Fruit fly (Drosophila melanogaster) whole organism, embryonic: ENCODE data around the gene bark.

Experiments
- CG12391 ChIP-seq: fragments of 200-800 bp; sonication (Bioruptor generic); optimal IDR thresholded peaks from 3 replicates; lab custom pipeline; 2018; ENCODE audit warnings: missing biosample characterization, mild to moderate bottlenecking, missing genetic modification characterization, moderate library complexity
- CG9797 ChIP-seq: fragments of 200-800 bp; sonication (Bioruptor generic); optimal IDR thresholded peaks from 3 replicates; lab custom pipeline; 2018; ENCODE audit warnings: missing biosample characterization, mild to moderate bottlenecking, missing genetic modification characterization
- Chrac-16 ChIP-seq: fragments of 200-800 bp; sonication (Bioruptor generic); optimal IDR thresholded peaks from 3 replicates; lab custom pipeline; 2016; ENCODE audit warnings: missing biosample characterization, missing genetic modification characterization

- TF ChIP-seq Chrac-16 (GFP tag; lab: Kevin White, UChicago) (peak; percentile 98), CG12391 (peak; percentile 99), CG9797 (GFP tag; lab: Kevin White, UChicago) (peak; percentile 10)
These were observed 15.6 kb upstream of the bark start, which contains the start of gene bowl for dm6 chr2L:3771109-3772067.
